Worm (Caenorhabditis elegans): ENCODE data around the gene C49F8.15.

DNA sequence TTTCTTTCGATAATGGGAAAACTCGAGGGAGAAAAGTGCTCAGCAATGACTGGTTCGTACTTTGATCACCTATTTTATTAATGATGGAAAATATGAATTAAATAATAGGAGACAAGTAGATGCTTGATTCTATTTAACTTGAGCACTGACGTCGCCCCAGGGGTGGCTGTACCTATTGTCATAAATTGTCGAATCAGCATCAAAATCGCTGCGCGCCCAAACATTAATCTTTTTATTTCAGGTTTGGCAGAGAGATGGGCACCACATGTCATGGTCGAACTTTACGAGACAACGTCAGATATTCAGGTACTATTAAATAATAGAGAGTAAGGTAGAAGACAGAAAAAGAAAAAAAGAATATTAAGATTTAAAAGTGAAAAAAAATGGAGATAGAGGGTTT, 38.1 kb downstream of the C49F8.15 start:
- TF ChIP-seq daf-12 (tag; optimal IDR thresholded peaks at IDR 0.05): no peak
- no peak for TF ChIP-seq ZK546.5 (tag; optimal IDR thresholded peaks at IDR 0.05)
- TF ChIP-seq nhr-237 (tag; optimal IDR thresholded peaks at IDR 0.05): no peak
- TF ChIP-seq snpc-4 (tag; optimal IDR thresholded peaks at IDR 0.05): no peak
- TF ChIP-seq aly-2 (tag; optimal IDR thresholded peaks at IDR 0.05): no peak
